Fruit fly (Drosophila melanogaster) whole organism, wandering third instar larva: Measurements from ENCODE around the gene Pgant4.

Experiments
- Abd-B ChIP-seq: fragments of >200 bp; optimal IDR thresholded peaks from 2 replicates; lab custom pipeline; 2017; ENCODE audit warnings: missing biosample characterization, missing genetic modification characterization
- CG32264 ChIP-seq: fragments of 200-800 bp; sonication (Bioruptor generic); optimal IDR thresholded peaks from 2 replicates; lab custom pipeline; 2016; ENCODE audit warnings: missing biosample characterization, missing genetic modification characterization
- CG9705 ChIP-seq: fragments of 200-800 bp; sonication (Bioruptor generic); optimal IDR thresholded peaks from 2 replicates; lab custom pipeline; 2018; ENCODE audit warnings: missing biosample characterization, mild to moderate bottlenecking, missing genetic modification characterization
- CrebA ChIP-seq: fragments of 200-800 bp; sonication (Bioruptor generic); optimal IDR thresholded peaks from 2 replicates; lab custom pipeline; 2016; ENCODE audit warnings: missing biosample characterization, mild to moderate bottlenecking, missing genetic modification characterization, borderline replicate concordance
- Dfd ChIP-seq: fragments of >200 bp; optimal IDR thresholded peaks from 2 replicates; lab custom pipeline; 2017; ENCODE audit warnings: missing biosample characterization, missing genetic modification characterization
- Dif ChIP-seq: fragments of 200-275, 200-300 bp; sonication (Bioruptor generic); optimal IDR thresholded peaks from 2 replicates; lab custom pipeline; 2018; ENCODE audit warnings: missing biosample characterization, missing genetic modification characterization; ENCODE audit not compliant: partially characterized antibody
- GATAd ChIP-seq: sonication (Bioruptor generic); optimal IDR thresholded peaks from 2 replicates; lab custom pipeline; 2016; ENCODE audit warnings: missing biosample characterization, missing genetic modification characterization
- HLH106 ChIP-seq: fragments of 200-800 bp; optimal IDR thresholded peaks from 3 replicates; lab custom pipeline; 2019; ENCODE audit warnings: missing biosample characterization, mild to moderate bottlenecking, missing genetic modification characterization, moderate library complexity
- Hnf4 ChIP-seq: fragments of 200-800 bp; sonication (Bioruptor generic); optimal IDR thresholded peaks from 2 replicates; lab custom pipeline; 2016; ENCODE audit warnings: missing biosample characterization, mild to moderate bottlenecking, missing genetic modification characterization
- Hr78 ChIP-seq: fragments of >200 bp; optimal IDR thresholded peaks from 2 replicates; lab custom pipeline; 2017; ENCODE audit warnings: missing biosample characterization, missing genetic modification characterization
- Hr83 ChIP-seq: fragments of 200-300 bp; sonication (Bioruptor generic); optimal IDR thresholded peaks from 2 replicates; lab custom pipeline; 2016; ENCODE audit warnings: missing biosample characterization, mild to moderate bottlenecking, missing genetic modification characterization, moderate library complexity; ENCODE audit not compliant: poor library complexity, severe bottlenecking
- Jra ChIP-seq: sonication (Bioruptor generic); optimal IDR thresholded peaks from 2 replicates; lab custom pipeline; 2016; ENCODE audit warnings: missing biosample characterization, missing genetic modification characterization
- Mio ChIP-seq: sonication (Bioruptor generic); optimal IDR thresholded peaks from 2 replicates; lab custom pipeline; 2016; ENCODE audit warnings: missing biosample characterization, missing genetic modification characterization
- Myc ChIP-seq: fragments of >200 bp; optimal IDR thresholded peaks from 2 replicates; lab custom pipeline; 2017
- N ChIP-seq: fragments of >200 bp; optimal IDR thresholded peaks from 2 replicates; lab custom pipeline; 2018; ENCODE audit warnings: missing biosample characterization, missing external identifiers, missing genetic modification characterization
- OdsH ChIP-seq: fragments of 200-800 bp; sonication (Bioruptor generic); optimal IDR thresholded peaks from 2 replicates; lab custom pipeline; 2016; ENCODE audit warnings: missing biosample characterization, mild to moderate bottlenecking, missing genetic modification characterization
- Rel ChIP-seq, 2 experiments: fragments of 200-800 bp; sonication (Bioruptor generic) in 1 of 2; optimal IDR thresholded peaks; 2 replicates in 1 of 2; 3 replicates in 1 of 2; lab custom pipeline; 2016 to 2019; ENCODE audit warnings: mild to moderate bottlenecking in 2 of 2, missing biosample characterization in 2 of 2, missing genetic modification characterization in 2 of 2, moderate library complexity in 1 of 2
- Sp1 ChIP-seq: fragments of 200-800 bp; sonication (Bioruptor generic); optimal IDR thresholded peaks from 3 replicates; lab custom pipeline; 2019; ENCODE audit warnings: missing biosample characterization, mild to moderate bottlenecking, missing genetic modification characterization, moderate library complexity
- Vsx2 ChIP-seq: fragments of 200-300, 225-300 bp; sonication (Bioruptor generic); optimal IDR thresholded peaks from 2 replicates; lab custom pipeline; 2018; ENCODE audit warnings: missing biosample characterization, missing genetic modification characterization; ENCODE audit not compliant: partially characterized antibody
- br ChIP-seq: fragments of 200-800 bp; sonication (Bioruptor generic); optimal IDR thresholded peaks from 2 replicates; lab custom pipeline; 2016; ENCODE audit warnings: missing biosample characterization, missing genetic modification characterization
- brk ChIP-seq: fragments of 200-800 bp; sonication (Bioruptor generic); optimal IDR thresholded peaks from 2 replicates; lab custom pipeline; 2016; ENCODE audit warnings: missing biosample characterization, mild to moderate bottlenecking, missing genetic modification characterization
- dl ChIP-seq, 2 experiments: fragments of 175-275, 200-275 bp in 1 of 2; fragments of 200-275 bp in 1 of 2; sonication (Bioruptor generic); optimal IDR thresholded peaks; lab custom pipeline; 2018; ENCODE audit warnings: mild to moderate bottlenecking in 2 of 2, missing biosample characterization in 2 of 2, missing genetic modification characterization in 2 of 2, moderate library complexity in 2 of 2; ENCODE audit not compliant: partially characterized antibody in 2 of 2, insufficient read depth in 1 of 2
- dmrt93B ChIP-seq: fragments of 200-800 bp; sonication (Bioruptor generic); optimal IDR thresholded peaks from 2 replicates; lab custom pipeline; 2018; ENCODE audit warnings: missing biosample characterization, mild to moderate bottlenecking, missing genetic modification characterization
- dsf ChIP-seq: sonication (Bioruptor generic); optimal IDR thresholded peaks from 2 replicates; lab custom pipeline; 2016; ENCODE audit warnings: missing biosample characterization, missing genetic modification characterization, borderline replicate concordance
- ey ChIP-seq: fragments of 200-800 bp; sonication (Bioruptor generic); optimal IDR thresholded peaks from 2 replicates; lab custom pipeline; 2016; ENCODE audit warnings: missing biosample characterization, missing genetic modification characterization
- foxo ChIP-seq, 2 experiments: fragments of 200-800 bp; sonication (Bioruptor generic); optimal IDR thresholded peaks; 2 replicates in 1 of 2; 3 replicates in 1 of 2; lab custom pipeline; 2016 to 2017; ENCODE audit warnings: missing biosample characterization in 2 of 2, missing genetic modification characterization in 2 of 2
- fru ChIP-seq: fragments of 200-800 bp; sonication (Bioruptor generic); optimal IDR thresholded peaks from 3 replicates; lab custom pipeline; 2016; ENCODE audit warnings: missing biosample characterization, mild to moderate bottlenecking, missing genetic modification characterization
- h ChIP-seq: fragments of 200-800 bp; sonication (Bioruptor generic); optimal IDR thresholded peaks from 3 replicates; lab custom pipeline; 2016; ENCODE audit warnings: missing biosample characterization, mild to moderate bottlenecking, missing genetic modification characterization
- jim ChIP-seq: fragments of 175-275, 200-325 bp; sonication (Bioruptor generic); optimal IDR thresholded peaks from 2 replicates; lab custom pipeline; 2016; ENCODE audit warnings: missing biosample characterization, mild to moderate bottlenecking, missing genetic modification characterization
- lola ChIP-seq: fragments of >200 bp; optimal IDR thresholded peaks from 2 replicates; lab custom pipeline; 2017; ENCODE audit warnings: missing biosample characterization, missing genetic modification characterization
- pan ChIP-seq: fragments of >200 bp; optimal IDR thresholded peaks from 2 replicates; lab custom pipeline; 2017
- rgr ChIP-seq: fragments of 200-800 bp; sonication (Bioruptor generic); optimal IDR thresholded peaks from 3 replicates; lab custom pipeline; 2016; ENCODE audit warnings: missing biosample characterization, mild to moderate bottlenecking, missing genetic modification characterization
- sage ChIP-seq: fragments of 200-800 bp; sonication (Bioruptor generic); optimal IDR thresholded peaks from 2 replicates; lab custom pipeline; 2016; ENCODE audit warnings: missing biosample characterization, mild to moderate bottlenecking, missing genetic modification characterization
- sv ChIP-seq: fragments of 200-800 bp; sonication (Bioruptor generic); optimal IDR thresholded peaks from 3 replicates; lab custom pipeline; 2016; ENCODE audit warnings: missing biosample characterization, missing genetic modification characterization
- tai ChIP-seq: sonication (Bioruptor generic); optimal IDR thresholded peaks from 2 replicates; lab custom pipeline; 2016; ENCODE audit warnings: missing biosample characterization, missing genetic modification characterization
- usp ChIP-seq: fragments of >200 bp; optimal IDR thresholded peaks from 2 replicates; lab custom pipeline; 2017; ENCODE audit warnings: missing biosample characterization, missing genetic modification characterization
- woc ChIP-seq: sonication (Bioruptor generic); optimal IDR thresholded peaks from 2 replicates; lab custom pipeline; 2016; ENCODE audit warnings: missing biosample characterization, mild to moderate bottlenecking, missing genetic modification characterization

Pgant4 gene

dm6 chr2L:3465918-3466727 is 6.3 kb upstream of the Pgant4 start, which contains the start of the genes msl-2 and ND-PDSW:
Gene msl-2 (minus strand): TSS chr2L:3466112.
Gene ND-PDSW (plus strand): TSS chr2L:3466157.
- TF ChIP-seq Rel (GFP tag; optimal IDR thresholded peaks at IDR 0.05; lab: Kevin White, UChicago), result no peak
- peak; percentile 18 for TF ChIP-seq Rel (tag; optimal IDR thresholded peaks at IDR 0.05; lab: Kevin White, UChicago)
- TF ChIP-seq Dfd (GFP tag; lab: Kevin White, UChicago), result no peak

dm6 chr2L:3466846-3467245 is 5.6 kb upstream of the Pgant4 start:
- no peak for TF ChIP-seq Dif (GFP tag; lab: Kevin White, UChicago)
- TF ChIP-seq Hnf4 (GFP tag; lab: Kevin White, UChicago), result no peak
- TF ChIP-seq Mio, result no peak
- TF ChIP-seq usp (GFP tag; lab: Kevin White, UChicago), result no peak
- no peak for TF ChIP-seq rgr (GFP tag; lab: Kevin White, UChicago)
- no peak for TF ChIP-seq Vsx2 (GFP tag; lab: Kevin White, UChicago)
- TF ChIP-seq woc (GFP tag; lab: Kevin White, UChicago), result no peak
- no peak for TF ChIP-seq Myc (lab: Kevin White, UChicago)
- TF ChIP-seq dl (GFP tag; optimal IDR thresholded peaks at IDR 0.05; lab: Kevin White, UChicago; ENCODE audit: insufficient read depth in 1 of 2, partially characterized antibody in 2 of 2), result no peak

- TF ChIP-seq Jra (GFP tag; lab: Kevin White, UChicago), result no peak
- no peak for TF ChIP-seq usp (GFP tag; lab: Kevin White, UChicago)
- no peak for TF ChIP-seq h (GFP tag; lab: Kevin White, UChicago)
- TF ChIP-seq rgr (GFP tag; lab: Kevin White, UChicago), result no peak
- TF ChIP-seq br, result no peak
- no peak for TF ChIP-seq CG9705 (GFP tag; lab: Kevin White, UChicago)
- TF ChIP-seq Sp1 (GFP tag; lab: Kevin White, UChicago), result no peak
- no peak for TF ChIP-seq jim (GFP tag; lab: Kevin White, UChicago)
- TF ChIP-seq dl (GFP tag; optimal IDR thresholded peaks at IDR 0.05; lab: Kevin White, UChicago; ENCODE audit: insufficient read depth in 1 of 2, partially characterized antibody in 2 of 2), result no peak
- no peak for TF ChIP-seq GATAd
- TF ChIP-seq Hr78 (GFP tag; lab: Kevin White, UChicago), result no peak
- no peak for TF ChIP-seq Abd-B (GFP tag; lab: Kevin White, UChicago)
- no peak for TF ChIP-seq dmrt93B (GFP tag; lab: Kevin White, UChicago)
- TF ChIP-seq ey (GFP tag; lab: Kevin White, UChicago), result no peak
- TF ChIP-seq lola (GFP tag; lab: Kevin White, UChicago), result no peak
- no peak for TF ChIP-seq Hnf4 (GFP tag; lab: Kevin White, UChicago)
- TF ChIP-seq N (GFP tag; lab: Kevin White, UChicago), result no peak
- no peak for TF ChIP-seq Hr83 (GFP tag; lab: Kevin White, UChicago)
- TF ChIP-seq Vsx2 (GFP tag; lab: Kevin White, UChicago), result no peak
Measured at dm6 chr2L:3469869-3470268, 2.5 kb upstream of the Pgant4 start, which contains the start of the genes Pif1 and CG31776. Gene Pif1 (minus strand): TSS chr2L:3470004. Gene CG31776 (plus strand): TSS chr2L:3470182.

dm6 chr2L:3475168-3475567 is 2.8 kb downstream of the Pgant4 start:
- TF ChIP-seq rgr (GFP tag; lab: Kevin White, UChicago) (peak; percentile 57), br (no peak), CG32264 (no peak), pan (lab: Kevin White, UChicago) (no peak), woc (GFP tag; lab: Kevin White, UChicago) (no peak), Rel (GFP tag; optimal IDR thresholded peaks at IDR 0.05; lab: Kevin White, UChicago) (no peak), Rel (tag; optimal IDR thresholded peaks at IDR 0.05; lab: Kevin White, UChicago) (peak; percentile 14), sage (no peak), h (GFP tag; lab: Kevin White, UChicago) (peak; percentile 57), usp (GFP tag; lab: Kevin White, UChicago) (no peak), sv (no peak), Dif (GFP tag; lab: Kevin White, UChicago) (no peak), Myc (lab: Kevin White, UChicago) (no peak), Jra (GFP tag; lab: Kevin White, UChicago) (no peak), Vsx2 (GFP tag; lab: Kevin White, UChicago) (no peak), CrebA (GFP tag; lab: Kevin White, UChicago) (no peak), brk (GFP tag; lab: Kevin White, UChicago) (no peak), dsf (no peak), CG9705 (GFP tag; lab: Kevin White, UChicago) (no peak), fru (GFP tag; lab: Kevin White, UChicago) (peak; percentile 29), Hr78 (GFP tag; lab: Kevin White, UChicago) (no peak), OdsH (GFP tag; lab: Kevin White, UChicago) (peak; percentile 40), dmrt93B (GFP tag; lab: Kevin White, UChicago) (no peak), foxo (GFP tag; optimal IDR thresholded peaks at IDR 0.05; lab: Kevin White, UChicago) (peak in 1 of 2 experiments; percentile 28), dl (GFP tag; optimal IDR thresholded peaks at IDR 0.05; lab: Kevin White, UChicago; ENCODE audit: insufficient read depth in 1 of 2, partially characterized antibody in 2 of 2) (no peak), Abd-B (GFP tag; lab: Kevin White, UChicago) (no peak), N (GFP tag; lab: Kevin White, UChicago) (no peak), tai (no peak), jim (GFP tag; lab: Kevin White, UChicago) (no peak), GATAd (no peak), Sp1 (GFP tag; lab: Kevin White, UChicago) (peak; percentile 41), HLH106 (tag; lab: Kevin White, UChicago) (peak; percentile 45), Mio (no peak)
